Worm (Caenorhabditis elegans): ENCODE measurements around the gene Y51H4A.8.
A peak's percentile ranks its signal among the peaks of the same experiment; 100 is the strongest.

Gene Y51H4A.8

DNA sequence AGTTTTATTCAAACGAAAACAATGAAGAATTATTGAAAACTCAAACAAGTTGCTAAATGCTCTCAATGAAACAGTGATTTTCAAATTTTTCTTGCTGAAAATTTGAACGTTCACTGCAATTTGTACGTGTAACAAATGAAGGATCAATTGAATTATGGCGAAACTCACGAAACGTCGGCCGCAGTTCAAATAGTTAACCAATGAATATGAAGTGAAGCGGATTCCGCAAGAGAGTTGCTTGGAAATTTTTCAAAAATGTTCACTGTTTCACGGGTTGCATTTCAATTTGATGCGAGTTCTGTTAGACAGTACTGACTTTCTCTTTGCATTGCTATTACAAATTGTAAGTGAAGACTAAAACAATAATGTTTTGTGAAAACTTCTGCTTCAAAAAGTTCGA, 43.4 kb downstream of the Y51H4A.8 start:
- TF ChIP-seq snpc-4 (GFP tag; optimal IDR thresholded peaks at IDR 0.05) = no peak
- peak in 3 of 4 experiments; percentile 50 to 72 (median 72) for TF ChIP-seq snpc-4 (tag; optimal IDR thresholded peaks at IDR 0.05)
- TF ChIP-seq ztf-25 (GFP tag; IDR thresholded peaks at IDR 0.05) = no peak
- no peak for TF ChIP-seq ztf-18 (tag; optimal IDR thresholded peaks at IDR 0.05)

DNA sequence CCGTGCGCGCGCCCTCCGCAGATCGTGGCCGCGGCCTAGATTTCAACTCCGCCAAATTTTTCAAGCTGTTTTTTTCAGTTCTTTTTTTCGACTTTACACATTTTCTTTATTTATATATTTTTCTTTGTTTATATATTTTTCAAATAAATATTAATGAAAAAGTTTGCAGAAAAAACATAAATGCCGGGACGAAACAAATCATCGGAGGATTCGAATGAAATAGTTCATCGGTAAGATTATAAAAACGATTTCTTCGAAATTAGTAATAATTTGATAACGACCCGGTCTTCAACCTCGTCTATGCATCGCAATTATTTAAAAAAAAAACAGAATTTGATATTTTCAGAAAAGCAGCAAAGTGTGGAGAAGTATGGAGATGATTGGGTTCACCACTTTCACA, 45.0 kb downstream of the Y51H4A.8 start, which contains the start of gene Y51H4A.6:
Gene Y51H4A.6 (plus strand): TSS at position 301 of the 400 bp plus-strand sequence.
- no peak for TF ChIP-seq lir-1 (GFP tag; conservative IDR thresholded peaks at IDR 0.05)
- no peak for TF ChIP-seq C17E4.6 (GFP tag; IDR thresholded peaks at IDR 0.05)
- TF ChIP-seq ceh-100 (GFP tag; IDR thresholded peaks at IDR 0.05) = no peak
- TF ChIP-seq ztf-22 (GFP tag; optimal IDR thresholded peaks at IDR 0.05) = no peak
- TF ChIP-seq F57A8.1 (GFP tag; optimal IDR thresholded peaks at IDR 0.05) = no peak
- TF ChIP-seq aptf-3 (GFP tag; IDR thresholded peaks at IDR 0.05) = no peak
- TF ChIP-seq B0019.2 (GFP tag; conservative IDR thresholded peaks at IDR 0.05) = no peak

DNA sequence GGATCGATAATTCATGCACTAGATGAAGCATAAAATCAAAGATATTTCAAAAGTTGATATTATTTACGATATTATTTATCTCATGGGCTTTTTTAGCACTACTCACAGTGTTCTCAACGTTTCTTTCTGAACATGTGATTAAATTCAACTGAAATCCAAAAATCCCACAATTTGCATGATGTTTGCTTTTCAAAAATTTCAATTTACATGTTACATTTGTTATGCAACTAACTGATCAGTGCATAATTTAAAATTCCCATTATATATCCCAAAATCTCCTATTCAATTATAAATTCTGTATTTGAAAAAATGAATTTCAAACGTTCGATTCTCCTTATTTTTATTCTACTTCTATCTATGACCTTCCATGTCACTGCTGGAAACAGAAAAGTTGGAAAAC, 50.0 kb downstream of the Y51H4A.8 start, which contains the start of gene Y51H4A.937:
Gene Y51H4A.937 (plus strand): TSS at position 301 of the 400 bp plus-strand sequence.
- no peak for TF ChIP-seq unc-62 (GFP tag; optimal IDR thresholded peaks at IDR 0.05)
- TF ChIP-seq snpc-4 (GFP tag; optimal IDR thresholded peaks at IDR 0.05) = no peak
- no peak for TF ChIP-seq snpc-4 (tag; optimal IDR thresholded peaks at IDR 0.05)
- no peak for TF ChIP-seq Y79H2A.3 (GFP tag; conservative IDR thresholded peaks at IDR 0.05)
- TF ChIP-seq aptf-2 (GFP tag; conservative IDR thresholded peaks at IDR 0.05) = no peak
- no peak for TF ChIP-seq lin-54 (GFP tag; optimal IDR thresholded peaks at IDR 0.05)
- TF ChIP-seq hrde-1 (tag; optimal IDR thresholded peaks at IDR 0.05; ENCODE audit: borderline replicate concordance) = no peak
- no peak for TF ChIP-seq hlh-12 (tag; optimal IDR thresholded peaks at IDR 0.05)
- TF ChIP-seq attf-6 (GFP tag; IDR thresholded peaks at IDR 0.05) = no peak
- TF ChIP-seq F39B2.1 (GFP tag; IDR thresholded peaks at IDR 0.05) = no peak
- no peak for TF ChIP-seq lin-35 (GFP tag; optimal IDR thresholded peaks at IDR 0.05)
- TF ChIP-seq nfyb-1 (GFP tag; IDR thresholded peaks at IDR 0.05) = no peak

DNA sequence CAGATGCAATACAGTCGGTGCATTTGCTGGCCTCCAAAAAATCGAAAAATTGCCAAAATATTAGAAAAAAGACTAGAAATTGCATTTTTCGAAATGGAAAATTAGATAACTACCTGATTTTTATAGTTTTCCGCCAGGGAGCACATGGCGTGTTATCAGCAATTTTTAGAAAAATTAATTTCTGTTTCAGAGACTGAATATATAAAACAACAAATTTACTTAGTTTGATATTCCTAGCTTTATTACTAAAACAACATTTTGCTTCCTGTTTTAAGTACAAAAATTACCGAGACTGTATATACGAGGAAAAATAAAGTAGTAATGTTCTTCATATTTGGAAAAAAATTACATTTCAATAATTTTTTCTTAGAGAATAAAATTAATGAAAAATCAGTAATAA, 52.3 kb downstream of the Y51H4A.8 start, which contains the start of gene Y51H4A.5:
Gene Y51H4A.5 (minus strand): TSS at position 101 of the 400 bp plus-strand sequence.
- TF ChIP-seq snpc-4 (GFP tag; optimal IDR thresholded peaks at IDR 0.05) = no peak
- peak in 1 of 4 experiments; percentile 26 for TF ChIP-seq snpc-4 (tag; optimal IDR thresholded peaks at IDR 0.05)
- TF ChIP-seq T07F8.4 (tag; optimal IDR thresholded peaks at IDR 0.05) = no peak
- TF ChIP-seq F23B12.7 (tag; optimal IDR thresholded peaks at IDR 0.05; ENCODE audit: insufficient read depth) = no peak
- TF ChIP-seq nhr-90 (tag; optimal IDR thresholded peaks at IDR 0.05) = no peak
- no peak for TF ChIP-seq unc-130 (GFP tag; optimal IDR thresholded peaks at IDR 0.05)
